Fruit fly (Drosophila melanogaster) ovary, adult (tissue): ENCODE data around the gene CG34106.

Experiments used
- CG17801 ChIP-seq: fragments of 200-800 bp; optimal IDR thresholded peaks from 2 replicates; lab custom pipeline; 2019; ENCODE audit warnings: missing biosample characterization, mild to moderate bottlenecking, missing genetic modification characterization, moderate library complexity; ENCODE audit not compliant: partially characterized antibody

CG34106 gene

DNA sequence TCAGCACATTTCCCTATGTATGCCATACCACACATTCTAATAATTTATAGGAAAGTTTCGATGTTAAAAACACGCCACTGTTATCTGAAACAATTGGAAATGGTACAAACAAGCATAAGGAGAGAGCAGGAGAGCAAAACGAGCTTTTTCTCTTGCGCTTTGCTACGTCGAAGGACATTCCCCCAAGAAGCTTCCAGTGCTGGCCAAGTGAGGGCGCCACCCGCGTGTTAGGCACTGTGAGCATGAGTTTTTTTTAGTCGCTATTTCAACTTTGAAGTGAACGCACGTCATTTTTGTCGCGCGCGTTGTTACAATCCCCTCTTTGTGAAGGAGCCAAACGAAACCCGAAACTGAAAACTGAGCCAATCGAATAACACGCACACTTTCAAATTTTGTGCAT, at the start of gene CG34106, which contains the start of gene beat-IIIa:
Gene CG34106 (plus strand): TSS at position 230 of the 400 bp plus-strand sequence.
Gene beat-IIIa (plus strand): TSS at position 230 of the 400 bp plus-strand sequence.
- TF ChIP-seq CG17801 (GFP tag; lab: Kevin White, UChicago) = no peak

DNA sequence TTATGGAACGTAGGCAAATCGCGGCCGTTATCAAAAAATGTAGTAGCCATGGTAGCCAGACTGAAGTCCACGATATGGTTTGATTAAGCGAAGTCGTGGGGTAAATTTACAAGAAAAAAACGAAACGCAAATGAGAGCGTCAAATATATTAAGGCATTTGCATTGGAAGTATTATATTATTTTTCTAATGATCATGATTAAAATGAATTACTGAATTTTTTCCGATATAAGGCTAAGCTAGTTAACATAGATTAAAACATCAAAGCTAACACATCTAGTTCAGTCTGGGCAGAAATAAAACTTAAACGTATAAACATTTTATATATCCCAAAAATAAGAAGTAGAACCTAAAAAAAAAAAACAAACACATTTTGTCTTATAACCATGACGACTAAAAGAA, 43.5 kb upstream of the CG34106 start, which contains the start of gene CG12620:
Gene CG12620 (plus strand): TSS at position 301 of the 400 bp plus-strand sequence.
- no peak for TF ChIP-seq CG17801 (GFP tag; lab: Kevin White, UChicago)

DNA sequence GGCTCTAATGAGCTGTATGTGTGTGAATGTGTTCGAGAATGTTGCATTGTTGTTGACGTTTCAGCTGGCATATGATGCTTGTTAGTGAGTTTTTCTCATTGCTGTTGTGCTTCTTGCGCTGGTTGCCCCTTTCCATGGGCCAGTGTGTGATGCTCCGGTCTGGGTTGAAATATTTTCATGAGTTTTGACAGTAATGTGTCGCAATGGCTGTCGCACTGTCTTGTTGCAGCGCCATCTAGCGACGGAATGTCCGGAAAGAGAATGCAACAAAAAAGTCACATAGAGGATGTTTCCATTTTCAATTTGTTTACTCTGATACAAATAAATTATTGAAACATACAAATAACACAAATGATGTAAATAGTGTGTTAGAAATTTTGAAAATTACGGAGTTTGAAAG, 38.1 kb upstream of the CG34106 start:
- no peak for TF ChIP-seq CG17801 (GFP tag; lab: Kevin White, UChicago)

DNA sequence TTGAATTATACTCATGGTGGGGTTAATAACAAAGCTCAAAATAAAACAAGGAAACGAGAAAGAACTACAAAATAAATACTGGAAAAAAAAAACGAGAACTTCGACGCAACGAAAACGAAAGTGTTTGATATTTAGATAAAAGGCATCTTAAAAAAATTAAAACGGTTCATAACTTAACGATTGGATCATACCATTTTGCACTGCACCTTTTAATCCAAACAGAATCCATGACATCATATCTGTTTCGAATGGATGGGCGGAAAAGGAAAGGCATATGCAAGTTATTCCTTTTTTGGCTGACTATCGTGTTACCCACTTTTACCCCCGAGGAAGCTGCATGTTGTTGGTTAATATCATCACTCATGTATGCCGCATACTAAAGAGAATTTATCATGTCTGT, 5.0 kb upstream of the CG34106 start, which contains the start of gene CG31784:
Gene CG31784 (minus strand): TSS at position 101 of the 400 bp plus-strand sequence.
- no peak for TF ChIP-seq CG17801 (GFP tag; lab: Kevin White, UChicago)

- TF ChIP-seq CG17801 (GFP tag; lab: Kevin White, UChicago) = no peak
Measured at dm6 chr2L:17159641-17160040, 28.8 kb downstream of the CG34106 start.

DNA sequence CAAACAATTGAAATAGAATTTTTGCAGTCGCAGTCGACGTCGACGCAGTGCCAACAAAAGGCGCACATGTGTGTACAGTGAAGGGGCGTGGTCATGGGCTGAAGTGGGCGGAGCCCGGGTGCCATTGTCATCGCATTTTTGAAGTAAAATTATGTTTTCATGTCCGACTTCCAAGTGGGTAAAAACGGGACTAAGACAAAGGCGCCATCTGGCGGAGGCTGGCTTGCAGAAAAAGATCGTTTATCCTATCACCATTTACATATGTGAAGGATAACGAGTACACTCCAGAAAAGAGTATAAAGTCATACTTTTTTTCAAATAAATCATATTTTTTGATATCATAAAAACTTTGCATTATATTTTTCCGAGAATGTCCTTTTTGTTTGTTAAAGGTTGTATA, 32.5 kb downstream of the CG34106 start:
- no peak for TF ChIP-seq CG17801 (GFP tag; lab: Kevin White, UChicago)

DNA sequence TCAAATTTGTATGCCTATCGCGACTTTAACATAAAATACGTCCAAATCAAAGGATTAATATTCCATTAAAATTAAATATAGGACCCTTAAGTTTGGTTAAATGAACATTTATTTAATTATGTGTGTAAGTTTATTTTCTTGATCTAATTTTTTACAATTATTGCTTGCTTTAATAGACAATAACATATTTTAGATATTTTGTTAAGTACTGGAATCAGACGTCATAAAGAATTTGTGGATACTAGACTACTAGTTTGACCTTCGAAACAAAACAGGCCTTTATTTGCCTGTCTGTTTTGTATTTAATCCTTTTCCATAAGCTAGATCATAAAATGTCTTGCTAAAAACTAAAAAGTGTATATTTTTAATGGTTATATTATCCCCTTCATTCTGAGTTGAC, 42.4 kb downstream of the CG34106 start, which contains the start of gene CG34169:
Gene CG34169 (plus strand): TSS at position 301 of the 400 bp plus-strand sequence.
- no peak for TF ChIP-seq CG17801 (GFP tag; lab: Kevin White, UChicago)

DNA sequence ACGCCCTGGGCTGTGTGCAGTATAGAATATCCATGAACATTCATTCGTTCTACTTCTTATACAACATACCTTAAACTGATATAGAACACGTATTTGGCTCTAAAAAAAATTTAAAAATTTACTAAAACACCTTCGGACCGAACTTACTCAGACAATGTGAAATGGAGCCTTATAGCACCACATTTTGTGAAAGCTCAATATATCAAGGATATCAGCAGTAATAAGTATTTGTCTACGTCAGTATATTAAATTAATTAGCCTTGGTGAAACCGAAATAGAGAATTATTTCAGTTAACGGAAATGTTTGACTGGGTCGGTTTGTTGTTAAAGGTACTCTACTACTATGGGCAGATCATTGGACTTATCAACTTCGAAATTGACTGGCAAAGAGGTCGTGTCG, 45.5 kb downstream of the CG34106 start, which contains the start of gene Gr36a:
Gene Gr36a (plus strand): TSS at position 301 of the 400 bp plus-strand sequence.
- no peak for TF ChIP-seq CG17801 (GFP tag; lab: Kevin White, UChicago)

dm6 chr2L:17178472-17178871, 47.6 kb downstream of the CG34106 start, which contains the start of gene Gr36b:
Gene Gr36b (plus strand): TSS chr2L:17178772.
- TF ChIP-seq CG17801 (GFP tag; lab: Kevin White, UChicago) = no peak

dm6 chr2L:17180038-17180437, 49.2 kb downstream of the CG34106 start, which contains the start of gene Gr36c:
Gene Gr36c (plus strand): TSS chr2L:17180338.
- TF ChIP-seq CG17801 (GFP tag; lab: Kevin White, UChicago) = no peak

dm6 chr2L:17181638-17182037, 50.8 kb downstream of the CG34106 start, which contains the start of gene Grl36a:
Gene Grl36a (plus strand): TSS chr2L:17181938.
- no peak for TF ChIP-seq CG17801 (GFP tag; lab: Kevin White, UChicago)

- no peak for TF ChIP-seq CG17801 (GFP tag; lab: Kevin White, UChicago)
Measured at dm6 chr2L:17195197-17195596, 64.4 kb downstream of the CG34106 start.

- no peak for TF ChIP-seq CG17801 (GFP tag; lab: Kevin White, UChicago)
Measured at dm6 chr2L:17201777-17202176, 71.0 kb downstream of the CG34106 start.

DNA sequence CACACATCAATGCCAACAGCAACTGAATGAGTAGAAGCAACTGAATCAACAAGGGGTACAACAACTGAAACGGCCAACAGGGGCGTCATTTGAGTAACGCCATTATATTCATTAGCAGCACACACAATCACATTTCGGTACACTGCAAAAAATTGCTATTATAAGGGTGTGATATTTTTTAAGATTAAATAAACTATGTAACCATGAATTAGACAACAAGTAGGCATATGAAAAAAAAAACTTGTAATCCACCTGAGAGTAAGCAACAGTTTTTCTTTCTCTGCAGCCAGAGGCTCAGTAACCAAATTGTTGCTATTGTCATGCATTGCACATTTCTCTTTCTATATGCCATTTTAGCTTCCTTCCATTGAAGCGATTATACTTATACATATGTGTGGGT, 73.0 kb downstream of the CG34106 start:
- TF ChIP-seq CG17801 (GFP tag; lab: Kevin White, UChicago) = no peak

- TF ChIP-seq CG17801 (GFP tag; lab: Kevin White, UChicago) = no peak
Measured at dm6 chr2L:17207072-17207471, 76.2 kb downstream of the CG34106 start.

- TF ChIP-seq CG17801 (GFP tag; lab: Kevin White, UChicago) = no peak
Measured at dm6 chr2L:17216847-17217246, 86.0 kb downstream of the CG34106 start.
